Fruit fly (Drosophila melanogaster) whole organism, embryonic: ENCODE results near the gene GstZ1.

Experiments
- BEAF-32 ChIP-seq: fragments of 200-800 bp; sonication (Bioruptor generic); optimal IDR thresholded peaks from 3 replicates; lab custom pipeline; 2017; ENCODE audit warnings: missing biosample characterization, missing genetic modification characterization, mild to moderate bottlenecking, moderate library complexity, missing genetic modification reagents
- CG10979 ChIP-seq: fragments of 200-800 bp; sonication (Bioruptor generic); optimal IDR thresholded peaks from 2 replicates; lab custom pipeline; 2018; ENCODE audit warnings: missing biosample characterization, mild to moderate bottlenecking, missing genetic modification characterization, moderate library complexity
- CG12391 ChIP-seq: fragments of 200-800 bp; sonication (Bioruptor generic); optimal IDR thresholded peaks from 3 replicates; lab custom pipeline; 2018; ENCODE audit warnings: missing biosample characterization, mild to moderate bottlenecking, missing genetic modification characterization, moderate library complexity
- CG15696 ChIP-seq: fragments of 200-800 bp; sonication (Bioruptor generic); optimal IDR thresholded peaks from 2 replicates; lab custom pipeline; 2019; ENCODE audit warnings: missing biosample characterization, mild to moderate bottlenecking, missing genetic modification characterization, moderate library complexity
- CG17186 ChIP-seq: fragments of 200-800 bp; sonication (Bioruptor generic); optimal IDR thresholded peaks from 3 replicates; lab custom pipeline; 2017; ENCODE audit warnings: missing biosample characterization, missing genetic modification reagents, missing genetic modification characterization
- CG17829 ChIP-seq: fragments of 200-800 bp; optimal IDR thresholded peaks from 2 replicates; lab custom pipeline; 2019; ENCODE audit warnings: missing biosample characterization, mild to moderate bottlenecking, missing genetic modification characterization, moderate library complexity
- CG18599 ChIP-seq: fragments of 200-800 bp; sonication (Bioruptor generic); optimal IDR thresholded peaks from 3 replicates; lab custom pipeline; 2017; ENCODE audit warnings: missing biosample characterization, missing genetic modification characterization, mild to moderate bottlenecking, moderate library complexity, missing genetic modification reagents
- CG2129 ChIP-seq: fragments of 200-800 bp; sonication (Bioruptor generic); IDR thresholded peaks from 2 replicates; pipeline ENCODE4 v1.3.6; 2022; ENCODE audit warnings: missing biosample characterization, missing genetic modification characterization; ENCODE audit not compliant: partially characterized antibody
- CG2712 ChIP-seq: fragments of 200-800 bp; optimal IDR thresholded peaks from 3 replicates; lab custom pipeline; 2019; ENCODE audit warnings: missing biosample characterization, mild to moderate bottlenecking, missing genetic modification characterization, moderate library complexity
- CG30020 ChIP-seq: fragments of 200-800 bp; optimal IDR thresholded peaks from 2 replicates; lab custom pipeline; 2019; ENCODE audit warnings: missing biosample characterization, mild to moderate bottlenecking, missing genetic modification characterization, moderate library complexity
- CG30403 ChIP-seq: fragments of 200-800 bp; sonication (Bioruptor generic); optimal IDR thresholded peaks from 3 replicates; lab custom pipeline; 2016; ENCODE audit warnings: missing biosample characterization, missing genetic modification characterization
- CG32767 ChIP-seq: fragments of 200-800 bp; sonication (Bioruptor generic); IDR thresholded peaks from 2 replicates; pipeline ENCODE4 v1.3.6; 2022; ENCODE audit warnings: missing biosample characterization, missing genetic modification characterization
- CG34224 ChIP-seq: fragments of 200-800 bp; sonication (Bioruptor generic); IDR thresholded peaks from 3 replicates; pipeline ENCODE4 v1.3.6; 2022; ENCODE audit warnings: missing biosample characterization, missing genetic modification characterization; ENCODE audit not compliant: partially characterized antibody
- CG6854 ChIP-seq: fragments of 200-800 bp; sonication (Bioruptor generic); optimal IDR thresholded peaks from 3 replicates; lab custom pipeline; 2017; ENCODE audit warnings: missing biosample characterization, mild to moderate bottlenecking, missing genetic modification characterization
- CG8924 ChIP-seq: fragments of 200-800 bp; optimal IDR thresholded peaks from 3 replicates; lab custom pipeline; 2019; ENCODE audit warnings: missing biosample characterization, mild to moderate bottlenecking, missing genetic modification characterization, moderate library complexity
- CoRest ChIP-seq: fragments of 200-800 bp; sonication (Bioruptor generic); optimal IDR thresholded peaks from 3 replicates; lab custom pipeline; 2018; ENCODE audit warnings: missing biosample characterization, mild to moderate bottlenecking, missing genetic modification characterization, moderate library complexity
- Deaf1 ChIP-seq: fragments of 200-800 bp; optimal IDR thresholded peaks from 3 replicates; lab custom pipeline; 2019; ENCODE audit warnings: missing biosample characterization, mild to moderate bottlenecking, missing genetic modification characterization, moderate library complexity
- HHEX ChIP-seq: fragments of 200-800 bp; sonication (Bioruptor generic); optimal IDR thresholded peaks from 3 replicates; lab custom pipeline; 2017; ENCODE audit warnings: missing biosample characterization, mild to moderate bottlenecking, missing genetic modification characterization, missing genetic modification reagents
- Lhr ChIP-seq: fragments of 200-800 bp; sonication (Bioruptor generic); optimal IDR thresholded peaks from 3 replicates; lab custom pipeline; 2017; ENCODE audit warnings: mild to moderate bottlenecking, missing biosample characterization, missing genetic modification reagents, missing genetic modification characterization
- MTF-1 ChIP-seq: fragments of 200-800 bp; sonication (Bioruptor generic); optimal IDR thresholded peaks from 2 replicates; lab custom pipeline; 2018; ENCODE audit warnings: missing biosample characterization, mild to moderate bottlenecking, missing genetic modification characterization, borderline replicate concordance
- Meics ChIP-seq: fragments of 200-800 bp; sonication (Bioruptor generic); optimal IDR thresholded peaks from 2 replicates; lab custom pipeline; 2017; ENCODE audit warnings: missing biosample characterization, mild to moderate bottlenecking, missing genetic modification characterization
- Ptx1 ChIP-seq: fragments of 200-800 bp; sonication (Bioruptor generic); IDR thresholded peaks from 2 replicates; pipeline ENCODE4 v1.3.6; 2022; ENCODE audit warnings: missing biosample characterization, missing genetic modification characterization
- Scr ChIP-seq: fragments of 200-800 bp; sonication (Bioruptor generic); IDR thresholded peaks from 2 replicates; pipeline ENCODE4 v1.3.6; 2022; ENCODE audit warnings: missing biosample characterization, missing genetic modification characterization; ENCODE audit not compliant: partially characterized antibody
- Sry-δ ChIP-seq: fragments of 200-800 bp; sonication (Bioruptor generic); optimal IDR thresholded peaks from 2 replicates; lab custom pipeline; 2016; ENCODE audit warnings: missing biosample characterization, missing genetic modification characterization
- Usf ChIP-seq: fragments of 200-800 bp; sonication (Bioruptor generic); optimal IDR thresholded peaks from 2 replicates; lab custom pipeline; 2017; ENCODE audit warnings: missing genotype, missing biosample characterization, missing genetic modification characterization
- Xrp1 ChIP-seq: fragments of 200-800 bp; sonication (Bioruptor generic); IDR thresholded peaks from 2 replicates; pipeline ENCODE4 v1.3.6; 2022; ENCODE audit warnings: missing biosample characterization, missing genetic modification characterization
- YL-1 ChIP-seq: fragments of 200-800 bp; sonication (Bioruptor generic); optimal IDR thresholded peaks from 3 replicates; lab custom pipeline; 2017; ENCODE audit warnings: missing biosample characterization, mild to moderate bottlenecking, missing genetic modification characterization
- ab ChIP-seq: fragments of 200-800 bp; sonication (Bioruptor generic); optimal IDR thresholded peaks from 2 replicates; lab custom pipeline; 2016; ENCODE audit warnings: missing biosample characterization, missing genetic modification characterization
- bab2 ChIP-seq: fragments of 200-800 bp; sonication (Bioruptor generic); optimal IDR thresholded peaks from 2 replicates; lab custom pipeline; 2016; ENCODE audit warnings: missing biosample characterization, missing genetic modification characterization
- exex ChIP-seq: fragments of 200-800 bp; sonication (Bioruptor generic); optimal IDR thresholded peaks from 4 replicates; lab custom pipeline; 2018; ENCODE audit warnings: missing biosample characterization, mild to moderate bottlenecking, missing genetic modification characterization, moderate library complexity
- gem ChIP-seq: fragments of 200-800 bp; sonication (Bioruptor generic); optimal IDR thresholded peaks from 2 replicates; lab custom pipeline; 2019; ENCODE audit warnings: missing biosample characterization, mild to moderate bottlenecking, missing genetic modification characterization, moderate library complexity
- grau ChIP-seq: fragments of 200-800 bp; optimal IDR thresholded peaks from 3 replicates; lab custom pipeline; 2019; ENCODE audit warnings: missing biosample characterization, mild to moderate bottlenecking, missing genetic modification characterization, moderate library complexity
- hb ChIP-seq: fragments of 200-800 bp; sonication (Bioruptor generic); IDR thresholded peaks from 3 replicates; pipeline ENCODE4 v1.3.6; 2022; ENCODE audit warnings: missing biosample characterization, missing genetic modification characterization; ENCODE audit not compliant: partially characterized antibody
- lbe ChIP-seq: fragments of 200-800 bp; sonication (Bioruptor generic); optimal IDR thresholded peaks from 2 replicates; lab custom pipeline; 2016; ENCODE audit warnings: missing biosample characterization, mild to moderate bottlenecking, missing genetic modification characterization
- lilli ChIP-seq: fragments of 200-800 bp; sonication (Bioruptor generic); optimal IDR thresholded peaks from 3 replicates; lab custom pipeline; 2016; ENCODE audit warnings: missing biosample characterization, missing genetic modification characterization
- lola ChIP-seq, 3 experiments: fragments of >200 bp in 2 of 3; fragments of 200-800 bp in 1 of 3; sonication (Bioruptor generic) in 1 of 3; optimal IDR thresholded peaks; 2 replicates each; lab custom pipeline; 2017 to 2019; ENCODE audit warnings: missing biosample characterization in 3 of 3, missing genetic modification characterization in 3 of 3, mild to moderate bottlenecking in 1 of 3, moderate library complexity in 1 of 3
- mam ChIP-seq: fragments of 200-800 bp; sonication (Bioruptor generic); optimal IDR thresholded peaks from 3 replicates; lab custom pipeline; 2016; ENCODE audit warnings: missing biosample characterization, missing genetic modification characterization
- mld ChIP-seq: fragments of 200-800 bp; sonication (Bioruptor generic); IDR thresholded peaks from 3 replicates; pipeline ENCODE4 v1.3.6; 2022; ENCODE audit warnings: missing biosample characterization, missing genetic modification characterization; ENCODE audit not compliant: partially characterized antibody
- nau ChIP-seq: fragments of 200-800 bp; sonication (Bioruptor generic); optimal IDR thresholded peaks from 3 replicates; lab custom pipeline; 2017; ENCODE audit warnings: missing biosample characterization, mild to moderate bottlenecking, missing genetic modification characterization, missing genetic modification reagents
- nerfin-2 ChIP-seq: fragments of 200-800 bp; sonication (Bioruptor generic); IDR thresholded peaks from 2 replicates; pipeline ENCODE4 v1.3.6; 2022; ENCODE audit warnings: missing biosample characterization, missing genetic modification characterization; ENCODE audit not compliant: partially characterized antibody
- row ChIP-seq: fragments of 200-800 bp; sonication (Bioruptor generic); IDR thresholded peaks from 3 replicates; pipeline ENCODE4 v1.3.6; 2022; ENCODE audit warnings: missing biosample characterization, missing genetic modification characterization
- sd ChIP-seq: fragments of 200-800 bp; sonication (Bioruptor generic); optimal IDR thresholded peaks from 3 replicates; lab custom pipeline; 2018; ENCODE audit warnings: missing biosample characterization, mild to moderate bottlenecking, missing genetic modification characterization, moderate library complexity
- sens-2 ChIP-seq: fragments of 200-800 bp; sonication (Bioruptor generic); IDR thresholded peaks from 2 replicates; pipeline ENCODE4 v1.3.6; 2022; ENCODE audit warnings: missing biosample characterization, missing genetic modification characterization
- sob ChIP-seq: fragments of 200-800 bp; sonication (Bioruptor generic); IDR thresholded peaks from 2 replicates; pipeline ENCODE4 v1.3.6; 2022; ENCODE audit warnings: missing biosample characterization, missing genetic modification characterization
- tna ChIP-seq: fragments of 200-800 bp; sonication (Bioruptor generic); IDR thresholded peaks from 2 replicates; pipeline ENCODE4 v1.3.6; 2022; ENCODE audit warnings: missing biosample characterization, missing genetic modification characterization; ENCODE audit not compliant: partially characterized antibody
- vnd ChIP-seq: fragments of 200-800 bp; sonication (Bioruptor generic); IDR thresholded peaks from 3 replicates; pipeline ENCODE4 v1.3.6; 2022; ENCODE audit warnings: missing biosample characterization, missing genetic modification characterization; ENCODE audit not compliant: partially characterized antibody
- wdn ChIP-seq: fragments of 200-800 bp; sonication (Bioruptor generic); IDR thresholded peaks from 2 replicates; pipeline ENCODE4 v1.3.6; 2022; ENCODE audit warnings: missing biosample characterization, missing genetic modification characterization
- wek ChIP-seq: fragments of 200-800 bp; sonication (Bioruptor generic); optimal IDR thresholded peaks from 3 replicates; lab custom pipeline; 2018; ENCODE audit warnings: missing biosample characterization, mild to moderate bottlenecking, missing genetic modification characterization, moderate library complexity
- zen2 ChIP-seq: fragments of 200-800 bp; sonication (Bioruptor generic); IDR thresholded peaks from 3 replicates; pipeline ENCODE4 v1.3.6; 2022; ENCODE audit warnings: missing biosample characterization, missing genetic modification characterization; ENCODE audit not compliant: partially characterized antibody

GstZ1 gene

dm6 chr3R:9504355-9504754, 48.0 kb upstream of the GstZ1 start, which contains the start of gene CG8149 (continued):
- no peak for TF ChIP-seq Xrp1
- TF ChIP-seq CG2712 (tag; lab: Kevin White, UChicago) = peak; percentile 35
- no peak for TF ChIP-seq gem (tag; lab: Kevin White, UChicago)
- peak; percentile 8 for TF ChIP-seq CG15696 (tag; lab: Kevin White, UChicago)
- peak; percentile 6 for TF ChIP-seq Deaf1 (tag; lab: Kevin White, UChicago)
- no peak for TF ChIP-seq wdn
- peak; percentile 71 for TF ChIP-seq YL-1 (GFP tag; lab: Kevin White, UChicago)
- peak; percentile 83 for TF ChIP-seq nerfin-2 (GFP tag; lab: Robert Waterston, UW)
- peak; percentile 60 for TF ChIP-seq row (GFP tag; lab: Robert Waterston, UW)
- TF ChIP-seq CG18599 = no peak
- peak; percentile 36; the same call in 1 of the 2 replicates for TF ChIP-seq sob (GFP tag; lab: Robert Waterston, UW)
- TF ChIP-seq BEAF-32 (GFP tag; lab: Kevin White, UChicago) = peak; percentile 88
- TF ChIP-seq tna (GFP tag; lab: Robert Waterston, UW) = peak; percentile 76
- TF ChIP-seq lbe (GFP tag; lab: Kevin White, UChicago) = peak; percentile 70
- TF ChIP-seq wek (GFP tag; lab: Kevin White, UChicago) = no peak
- TF ChIP-seq sd (tag; lab: Kevin White, UChicago) = peak; percentile 42
- peak; percentile 94 for TF ChIP-seq Sry-δ (GFP tag; lab: Kevin White, UChicago)
- peak; percentile 96 for TF ChIP-seq Scr (GFP tag; lab: Robert Waterston, UW)
- peak; percentile 72 for TF ChIP-seq CG30020 (tag; lab: Kevin White, UChicago)
- peak; percentile 33 for TF ChIP-seq bab2
- peak; percentile 72 for TF ChIP-seq CG8924 (tag; lab: Kevin White, UChicago)
- TF ChIP-seq CG30403 (GFP tag; lab: Kevin White, UChicago) = peak; percentile 13
- peak; percentile 51 for TF ChIP-seq Lhr (GFP tag; lab: Kevin White, UChicago)
- peak; percentile 40 for TF ChIP-seq CG17186 (GFP tag; lab: Kevin White, UChicago)
- TF ChIP-seq mam (GFP tag; lab: Kevin White, UChicago) = peak; percentile 37
- TF ChIP-seq CG12391 (tag; lab: Kevin White, UChicago) = peak; percentile 60
- TF ChIP-seq zen2 (GFP tag; lab: Robert Waterston, UW) = peak; percentile 95
- TF ChIP-seq nau (GFP tag; lab: Kevin White, UChicago) = peak; percentile 4
- TF ChIP-seq exex (tag; lab: Kevin White, UChicago) = peak; percentile 59
- peak; percentile 34 for TF ChIP-seq grau (tag; lab: Kevin White, UChicago)
- peak; percentile 22 for TF ChIP-seq CG17829 (tag; lab: Kevin White, UChicago)
- TF ChIP-seq HHEX = no peak
- peak; percentile 52 for TF ChIP-seq CoRest
- peak; percentile 3 for TF ChIP-seq Meics
- TF ChIP-seq Ptx1 (GFP tag; lab: Robert Waterston, UW) = no peak
- peak; percentile 88 for TF ChIP-seq CG34224 (GFP tag; lab: Robert Waterston, UW)
- peak in 1 of 3 experiments; percentile 46 for TF ChIP-seq lola (GFP tag; optimal IDR thresholded peaks at IDR 0.05; lab: Kevin White, UChicago)
- no peak for TF ChIP-seq sens-2 (GFP tag; lab: Robert Waterston, UW)
- peak; percentile 90 for TF ChIP-seq CG2129 (GFP tag; lab: Robert Waterston, UW)
- TF ChIP-seq mld (GFP tag; lab: Robert Waterston, UW) = peak; percentile 85
- peak; percentile 85 for TF ChIP-seq CG32767 (GFP tag; lab: Robert Waterston, UW)
- TF ChIP-seq ab (GFP tag; lab: Kevin White, UChicago) = no peak
- TF ChIP-seq CG10979 (tag; lab: Kevin White, UChicago) = peak; percentile 19
- no peak for TF ChIP-seq Usf (GFP tag; lab: Kevin White, UChicago)
- no peak for TF ChIP-seq CG6854 (GFP tag; lab: Kevin White, UChicago)
- TF ChIP-seq MTF-1 = no peak
- peak; percentile 86 for TF ChIP-seq hb
- TF ChIP-seq lilli (GFP tag; lab: Kevin White, UChicago) = peak; percentile 5
- TF ChIP-seq vnd = peak; percentile 93
